Worm (Caenorhabditis elegans) whole organism, young adult: ENCODE measurements around the gene nhr-219.

Source experiments
- F33H1.4 ChIP-seq: fragments of 200-800 bp; sonication (Bioruptor generic); IDR thresholded peaks from 2 replicates; pipeline ENCODE4 v1.3.6; 2022; ENCODE audit warnings: missing genetic modification reagents, missing genetic modification characterization, missing compliant biosample characterization
- Y79H2A.3 ChIP-seq: fragments of 200-800 bp; sonication (Bioruptor generic); conservative IDR thresholded peaks from 2 replicates; pipeline ENCODE4 v1.3.6; 2022; ENCODE audit warnings: missing genetic modification reagents, missing genetic modification characterization, missing compliant biosample characterization
- akir-1 ChIP-seq: fragments of 200-800 bp; sonication (Bioruptor generic); optimal IDR thresholded peaks from 2 replicates; lab custom pipeline; 2018; ENCODE audit warnings: mild to moderate bottlenecking, missing genetic modification characterization, moderate library complexity, missing compliant biosample characterization
- attf-3 ChIP-seq: fragments of 200-800 bp; sonication (Bioruptor generic); conservative IDR thresholded peaks from 2 replicates; pipeline ENCODE4 v1.3.6; 2022; ENCODE audit warnings: missing genetic modification reagents, missing genetic modification characterization, missing compliant biosample characterization
- ceh-100 ChIP-seq: fragments of 200-800 bp; sonication (Bioruptor generic); IDR thresholded peaks from 2 replicates; pipeline ENCODE4 v1.3.6; 2022; ENCODE audit warnings: missing genetic modification reagents, missing genetic modification characterization, missing compliant biosample characterization
- dpl-1 ChIP-seq: fragments of 150-350 bp; optimal IDR thresholded peaks from 2 replicates; lab custom pipeline; 2014; ENCODE audit warnings: missing biosample characterization, missing genetic modification reagents, missing genetic modification characterization
- hlh-12 ChIP-seq: sonication (generic microtip); optimal IDR thresholded peaks from 2 replicates; lab custom pipeline; 2016; ENCODE audit warnings: missing genetic modification characterization, missing compliant biosample characterization
- madf-3 ChIP-seq: fragments of 200-800 bp; sonication (Bioruptor generic); IDR thresholded peaks from 2 replicates; pipeline ENCODE4 v1.3.6; 2022; ENCODE audit warnings: missing genetic modification reagents, missing genetic modification characterization, missing compliant biosample characterization
- nhr-27 ChIP-seq: fragments of 200-800 bp; sonication (Bioruptor generic); optimal IDR thresholded peaks from 2 replicates; lab custom pipeline; 2018; ENCODE audit warnings: mild to moderate bottlenecking, missing genetic modification characterization, moderate library complexity, missing compliant biosample characterization
- pha-4 ChIP-seq: fragments of 150-350 bp; sonication (generic microtip); optimal IDR thresholded peaks from 2 replicates; lab custom pipeline; 2014; ENCODE audit warnings: missing biosample characterization, missing genetic modification reagents, missing genetic modification characterization
- tbp1 ChIP-seq: fragments of 200-800 bp; sonication (Bioruptor generic); optimal IDR thresholded peaks from 2 replicates; lab custom pipeline; 2018; ENCODE audit warnings: mild to moderate bottlenecking, missing genetic modification characterization, missing compliant biosample characterization

ce11 chrV:8947499-8947898, 18.5 kb downstream of the nhr-219 start, which contains the start of gene gck-1:
- TF ChIP-seq madf-3 (GFP tag; lab: Robert Waterston, UW) (no peak), F33H1.4 (GFP tag; lab: Robert Waterston, UW) (no peak), nhr-27 (tag; lab: Kevin White, UChicago) (no peak), akir-1 (GFP tag; lab: Kevin White, UChicago) (no peak), dpl-1 (no peak), attf-3 (GFP tag; lab: Robert Waterston, UW) (no peak), tbp1 (GFP tag; lab: Kevin White, UChicago) (no peak), Y79H2A.3 (GFP tag; lab: Robert Waterston, UW) (no peak), hlh-12 (tag; lab: Kevin White, UChicago) (no peak), ceh-100 (GFP tag; lab: Robert Waterston, UW) (no peak), pha-4 (tag; lab: Kevin White, UChicago) (no peak)
